Worm (Caenorhabditis elegans): ENCODE data around the gene Y39G8B.7.

- TF ChIP-seq fkh-8 (tag; optimal IDR thresholded peaks at IDR 0.05): no peak
- TF ChIP-seq unc-62 (GFP tag; optimal IDR thresholded peaks at IDR 0.05): no peak
- TF ChIP-seq mef-2 (tag; optimal IDR thresholded peaks at IDR 0.05): no peak
- no peak for TF ChIP-seq nhr-237 (tag; optimal IDR thresholded peaks at IDR 0.05)
- TF ChIP-seq fkh-4 (tag; optimal IDR thresholded peaks at IDR 0.05; ENCODE audit: borderline replicate concordance): no peak
- TF ChIP-seq rnt-1 (tag; optimal IDR thresholded peaks at IDR 0.05): no peak
- TF ChIP-seq ztf-11 (tag; optimal IDR thresholded peaks at IDR 0.05): no peak
- TF ChIP-seq lin-39 (tag; optimal IDR thresholded peaks at IDR 0.05): no peak
- no peak for TF ChIP-seq tbx-2 (tag; optimal IDR thresholded peaks at IDR 0.05)
- TF ChIP-seq pqm-1 (tag; optimal IDR thresholded peaks at IDR 0.05): no peak
- no peak for TF ChIP-seq isw-1 (GFP tag; IDR thresholded peaks at IDR 0.05)
Measured at ce11 chrII:13973514-13973913, 21.3 kb downstream of the Y39G8B.7 start, which contains the start of gene Y39G8B.1.

Measured in whole organism, L1 larva.